Worm (Caenorhabditis elegans): ENCODE results near the gene C06C6.9.

ce11 chrV:16042743-16043014 is 46.1 kb upstream of the C06C6.9 start:
- no peak for TF ChIP-seq nhr-76 (tag; optimal IDR thresholded peaks at IDR 0.05)
- no peak for TF ChIP-seq drap-1 (GFP tag; optimal IDR thresholded peaks at IDR 0.05)
- no peak for TF ChIP-seq unc-62 (GFP tag; optimal IDR thresholded peaks at IDR 0.05)
